Worm (Caenorhabditis elegans): ENCODE measurements around the gene C29E4.14.

DNA sequence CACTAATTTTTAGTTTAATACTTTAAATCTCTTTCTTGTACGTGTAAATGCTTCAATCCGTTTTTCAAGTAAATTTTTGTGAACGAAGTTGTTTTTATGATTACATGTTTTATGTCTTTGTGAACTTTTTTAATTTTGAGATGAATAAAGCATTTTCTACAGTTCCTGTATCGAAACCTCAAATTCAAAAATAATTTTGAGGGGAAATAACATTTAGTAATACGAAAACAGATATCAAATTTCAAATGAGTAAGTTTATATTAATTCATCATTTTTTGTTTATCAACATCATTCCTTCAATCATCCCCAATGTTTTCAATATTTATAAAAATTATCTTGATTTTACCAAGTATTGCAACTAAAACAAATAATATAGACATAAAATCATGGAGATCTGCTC, 17.6 kb downstream of the C29E4.14 start, which contains the start of gene C29E4.10:
- TF ChIP-seq rcor-1 (GFP tag; IDR thresholded peaks at IDR 0.05): no peak
- no peak for TF ChIP-seq nhr-27 (tag; optimal IDR thresholded peaks at IDR 0.05)
- TF ChIP-seq T07F8.4 (tag; optimal IDR thresholded peaks at IDR 0.05): no peak
- TF ChIP-seq pha-4 (tag; optimal IDR thresholded peaks at IDR 0.05): no peak
- no peak for TF ChIP-seq F23B12.7 (tag; optimal IDR thresholded peaks at IDR 0.05; ENCODE audit: insufficient read depth)
- TF ChIP-seq hmg-1.2 (GFP tag; IDR thresholded peaks at IDR 0.05): no peak
- no peak for TF ChIP-seq ceh-27 (GFP tag; optimal IDR thresholded peaks at IDR 0.05)
- TF ChIP-seq snpc-1.1 (tag; optimal IDR thresholded peaks at IDR 0.05; ENCODE audit: insufficient read depth): no peak
- no peak for TF ChIP-seq rpc-1 (optimal IDR thresholded peaks at IDR 0.05)
- no peak for TF ChIP-seq rpc-1 (tag; optimal IDR thresholded peaks at IDR 0.05)
- TF ChIP-seq nhr-179 (tag; optimal IDR thresholded peaks at IDR 0.05): no peak
- no peak for TF ChIP-seq snpc-4 (GFP tag; optimal IDR thresholded peaks at IDR 0.05)
- TF ChIP-seq snpc-4 (tag; optimal IDR thresholded peaks at IDR 0.05): no peak
